Fruit fly (Drosophila melanogaster) whole organism, wandering third instar larva: ENCODE measurements around the gene Kdsr.

Experiments
- Abd-B ChIP-seq: fragments of >200 bp; optimal IDR thresholded peaks from 2 replicates; lab custom pipeline; 2017; ENCODE audit warnings: missing biosample characterization, missing genetic modification characterization
- CG32264 ChIP-seq: fragments of 200-800 bp; sonication (Bioruptor generic); optimal IDR thresholded peaks from 2 replicates; lab custom pipeline; 2016; ENCODE audit warnings: missing biosample characterization, missing genetic modification characterization
- CG9705 ChIP-seq: fragments of 200-800 bp; sonication (Bioruptor generic); optimal IDR thresholded peaks from 2 replicates; lab custom pipeline; 2018; ENCODE audit warnings: missing biosample characterization, mild to moderate bottlenecking, missing genetic modification characterization
- CrebA ChIP-seq: fragments of 200-800 bp; sonication (Bioruptor generic); optimal IDR thresholded peaks from 2 replicates; lab custom pipeline; 2016; ENCODE audit warnings: missing biosample characterization, mild to moderate bottlenecking, missing genetic modification characterization, borderline replicate concordance
- Dfd ChIP-seq: fragments of >200 bp; optimal IDR thresholded peaks from 2 replicates; lab custom pipeline; 2017; ENCODE audit warnings: missing biosample characterization, missing genetic modification characterization
- Dif ChIP-seq: fragments of 200-275, 200-300 bp; sonication (Bioruptor generic); optimal IDR thresholded peaks from 2 replicates; lab custom pipeline; 2018; ENCODE audit warnings: missing biosample characterization, missing genetic modification characterization; ENCODE audit not compliant: partially characterized antibody
- GATAd ChIP-seq: sonication (Bioruptor generic); optimal IDR thresholded peaks from 2 replicates; lab custom pipeline; 2016; ENCODE audit warnings: missing biosample characterization, missing genetic modification characterization
- HLH106 ChIP-seq: fragments of 200-800 bp; optimal IDR thresholded peaks from 3 replicates; lab custom pipeline; 2019; ENCODE audit warnings: missing biosample characterization, mild to moderate bottlenecking, missing genetic modification characterization, moderate library complexity
- Hnf4 ChIP-seq: fragments of 200-800 bp; sonication (Bioruptor generic); optimal IDR thresholded peaks from 2 replicates; lab custom pipeline; 2016; ENCODE audit warnings: missing biosample characterization, mild to moderate bottlenecking, missing genetic modification characterization
- Hr78 ChIP-seq: fragments of >200 bp; optimal IDR thresholded peaks from 2 replicates; lab custom pipeline; 2017; ENCODE audit warnings: missing biosample characterization, missing genetic modification characterization
- Hr83 ChIP-seq: fragments of 200-300 bp; sonication (Bioruptor generic); optimal IDR thresholded peaks from 2 replicates; lab custom pipeline; 2016; ENCODE audit warnings: missing biosample characterization, mild to moderate bottlenecking, missing genetic modification characterization, moderate library complexity; ENCODE audit not compliant: poor library complexity, severe bottlenecking
- Jra ChIP-seq: sonication (Bioruptor generic); optimal IDR thresholded peaks from 2 replicates; lab custom pipeline; 2016; ENCODE audit warnings: missing biosample characterization, missing genetic modification characterization
- Mio ChIP-seq: sonication (Bioruptor generic); optimal IDR thresholded peaks from 2 replicates; lab custom pipeline; 2016; ENCODE audit warnings: missing biosample characterization, missing genetic modification characterization
- Myc ChIP-seq: fragments of >200 bp; optimal IDR thresholded peaks from 2 replicates; lab custom pipeline; 2017
- N ChIP-seq: fragments of >200 bp; optimal IDR thresholded peaks from 2 replicates; lab custom pipeline; 2018; ENCODE audit warnings: missing biosample characterization, missing external identifiers, missing genetic modification characterization
- OdsH ChIP-seq: fragments of 200-800 bp; sonication (Bioruptor generic); optimal IDR thresholded peaks from 2 replicates; lab custom pipeline; 2016; ENCODE audit warnings: missing biosample characterization, mild to moderate bottlenecking, missing genetic modification characterization
- Rel ChIP-seq, 2 experiments: fragments of 200-800 bp; sonication (Bioruptor generic) in 1 of 2; optimal IDR thresholded peaks; 2 replicates in 1 of 2; 3 replicates in 1 of 2; lab custom pipeline; 2016 to 2019; ENCODE audit warnings: mild to moderate bottlenecking in 2 of 2, missing biosample characterization in 2 of 2, missing genetic modification characterization in 2 of 2, moderate library complexity in 1 of 2
- Sp1 ChIP-seq: fragments of 200-800 bp; sonication (Bioruptor generic); optimal IDR thresholded peaks from 3 replicates; lab custom pipeline; 2019; ENCODE audit warnings: missing biosample characterization, mild to moderate bottlenecking, missing genetic modification characterization, moderate library complexity
- Vsx2 ChIP-seq: fragments of 200-300, 225-300 bp; sonication (Bioruptor generic); optimal IDR thresholded peaks from 2 replicates; lab custom pipeline; 2018; ENCODE audit warnings: missing biosample characterization, missing genetic modification characterization; ENCODE audit not compliant: partially characterized antibody
- br ChIP-seq: fragments of 200-800 bp; sonication (Bioruptor generic); optimal IDR thresholded peaks from 2 replicates; lab custom pipeline; 2016; ENCODE audit warnings: missing biosample characterization, missing genetic modification characterization
- brk ChIP-seq: fragments of 200-800 bp; sonication (Bioruptor generic); optimal IDR thresholded peaks from 2 replicates; lab custom pipeline; 2016; ENCODE audit warnings: missing biosample characterization, mild to moderate bottlenecking, missing genetic modification characterization
- dl ChIP-seq, 2 experiments: fragments of 175-275, 200-275 bp in 1 of 2; fragments of 200-275 bp in 1 of 2; sonication (Bioruptor generic); optimal IDR thresholded peaks; lab custom pipeline; 2018; ENCODE audit warnings: mild to moderate bottlenecking in 2 of 2, missing biosample characterization in 2 of 2, missing genetic modification characterization in 2 of 2, moderate library complexity in 2 of 2; ENCODE audit not compliant: partially characterized antibody in 2 of 2, insufficient read depth in 1 of 2
- dmrt93B ChIP-seq: fragments of 200-800 bp; sonication (Bioruptor generic); optimal IDR thresholded peaks from 2 replicates; lab custom pipeline; 2018; ENCODE audit warnings: missing biosample characterization, mild to moderate bottlenecking, missing genetic modification characterization
- dsf ChIP-seq: sonication (Bioruptor generic); optimal IDR thresholded peaks from 2 replicates; lab custom pipeline; 2016; ENCODE audit warnings: missing biosample characterization, missing genetic modification characterization, borderline replicate concordance
- ey ChIP-seq: fragments of 200-800 bp; sonication (Bioruptor generic); optimal IDR thresholded peaks from 2 replicates; lab custom pipeline; 2016; ENCODE audit warnings: missing biosample characterization, missing genetic modification characterization
- foxo ChIP-seq, 2 experiments: fragments of 200-800 bp; sonication (Bioruptor generic); optimal IDR thresholded peaks; 2 replicates in 1 of 2; 3 replicates in 1 of 2; lab custom pipeline; 2016 to 2017; ENCODE audit warnings: missing biosample characterization in 2 of 2, missing genetic modification characterization in 2 of 2
- fru ChIP-seq: fragments of 200-800 bp; sonication (Bioruptor generic); optimal IDR thresholded peaks from 3 replicates; lab custom pipeline; 2016; ENCODE audit warnings: missing biosample characterization, mild to moderate bottlenecking, missing genetic modification characterization
- h ChIP-seq: fragments of 200-800 bp; sonication (Bioruptor generic); optimal IDR thresholded peaks from 3 replicates; lab custom pipeline; 2016; ENCODE audit warnings: missing biosample characterization, mild to moderate bottlenecking, missing genetic modification characterization
- jim ChIP-seq: fragments of 175-275, 200-325 bp; sonication (Bioruptor generic); optimal IDR thresholded peaks from 2 replicates; lab custom pipeline; 2016; ENCODE audit warnings: missing biosample characterization, mild to moderate bottlenecking, missing genetic modification characterization
- lola ChIP-seq: fragments of >200 bp; optimal IDR thresholded peaks from 2 replicates; lab custom pipeline; 2017; ENCODE audit warnings: missing biosample characterization, missing genetic modification characterization
- pan ChIP-seq: fragments of >200 bp; optimal IDR thresholded peaks from 2 replicates; lab custom pipeline; 2017
- psq ChIP-seq: fragments of 200-800 bp; sonication (Bioruptor generic); optimal IDR thresholded peaks from 3 replicates; lab custom pipeline; 2017; ENCODE audit warnings: missing biosample characterization, mild to moderate bottlenecking, missing genetic modification characterization, moderate library complexity
- rgr ChIP-seq: fragments of 200-800 bp; sonication (Bioruptor generic); optimal IDR thresholded peaks from 3 replicates; lab custom pipeline; 2016; ENCODE audit warnings: missing biosample characterization, mild to moderate bottlenecking, missing genetic modification characterization
- sage ChIP-seq: fragments of 200-800 bp; sonication (Bioruptor generic); optimal IDR thresholded peaks from 2 replicates; lab custom pipeline; 2016; ENCODE audit warnings: missing biosample characterization, mild to moderate bottlenecking, missing genetic modification characterization
- sv ChIP-seq: fragments of 200-800 bp; sonication (Bioruptor generic); optimal IDR thresholded peaks from 3 replicates; lab custom pipeline; 2016; ENCODE audit warnings: missing biosample characterization, missing genetic modification characterization
- tai ChIP-seq: sonication (Bioruptor generic); optimal IDR thresholded peaks from 2 replicates; lab custom pipeline; 2016; ENCODE audit warnings: missing biosample characterization, missing genetic modification characterization
- usp ChIP-seq: fragments of >200 bp; optimal IDR thresholded peaks from 2 replicates; lab custom pipeline; 2017; ENCODE audit warnings: missing biosample characterization, missing genetic modification characterization
- woc ChIP-seq: sonication (Bioruptor generic); optimal IDR thresholded peaks from 2 replicates; lab custom pipeline; 2016; ENCODE audit warnings: missing biosample characterization, mild to moderate bottlenecking, missing genetic modification characterization

Kdsr gene

DNA sequence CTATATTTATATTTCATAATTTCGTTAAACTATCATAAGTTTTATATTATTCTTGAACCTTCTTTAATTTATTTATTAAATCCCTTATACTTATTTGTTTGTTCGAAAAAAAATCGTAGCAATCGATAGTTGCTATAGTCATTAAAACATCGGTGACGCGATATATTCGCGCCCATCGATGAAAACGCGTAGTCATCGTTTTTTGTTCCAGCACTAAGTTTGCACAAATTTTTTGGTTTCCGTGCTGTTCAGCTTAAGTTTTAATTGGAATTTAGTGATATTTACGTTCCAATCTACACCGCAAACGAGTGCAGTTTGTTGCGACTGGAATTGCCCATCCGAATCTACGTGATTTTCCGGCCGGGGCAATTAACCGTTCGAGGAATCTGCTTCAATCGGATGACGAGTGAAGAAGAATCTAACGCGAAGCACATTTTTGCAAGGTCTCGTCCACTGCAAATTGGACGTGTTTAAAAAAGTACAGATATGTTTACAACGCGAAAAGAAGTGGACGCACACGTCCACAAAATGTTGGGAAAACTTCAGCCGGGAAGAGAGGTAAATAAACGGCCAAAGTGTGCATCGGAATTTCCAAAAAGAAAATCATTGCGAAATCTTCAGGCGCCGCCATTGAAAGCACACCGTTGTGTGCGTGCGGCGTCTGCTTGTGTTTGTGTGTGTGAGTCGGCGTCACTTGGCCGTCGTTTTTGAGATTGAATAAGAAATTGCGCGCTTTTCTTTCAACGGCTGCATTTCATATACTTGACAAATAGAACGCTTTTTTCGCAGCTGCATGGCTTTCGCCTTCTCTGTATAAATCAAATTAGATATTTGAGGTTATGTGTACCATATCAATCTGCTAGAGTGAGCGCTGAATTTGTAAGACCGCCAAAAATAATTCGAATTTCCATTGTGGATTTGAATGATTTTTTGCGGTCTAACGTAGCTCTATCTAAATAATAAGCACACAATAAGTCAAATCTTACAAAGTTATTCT is 12.9 kb downstream of the Kdsr start, which contains the start of gene Nup358:
Gene Nup358 (plus strand): TSS at position 204 of the 997 bp plus-strand sequence.
- no peak for TF ChIP-seq Rel (GFP tag; optimal IDR thresholded peaks at IDR 0.05; lab: Kevin White, UChicago)
- peak; percentile 18 for TF ChIP-seq Rel (tag; optimal IDR thresholded peaks at IDR 0.05; lab: Kevin White, UChicago)
- no peak for TF ChIP-seq jim
- peak; percentile 5 for TF ChIP-seq Sp1 (GFP tag; lab: Kevin White, UChicago)

- TF ChIP-seq Jra (GFP tag; lab: Kevin White, UChicago) (no peak), woc (peak; percentile 77), foxo (GFP tag; optimal IDR thresholded peaks at IDR 0.05; lab: Kevin White, UChicago) (peak; percentile 81 to 97), sage (GFP tag; lab: Kevin White, UChicago) (peak; percentile 66), dmrt93B (peak; percentile 99), dl (GFP tag; optimal IDR thresholded peaks at IDR 0.05; lab: Kevin White, UChicago; ENCODE audit: insufficient read depth in 1 of 2, partially characterized antibody in 2 of 2) (no peak), jim (peak; percentile 7), OdsH (GFP tag; lab: Kevin White, UChicago) (peak; percentile 95), psq (GFP tag; lab: Kevin White, UChicago) (peak; percentile 89), lola (GFP tag; lab: Kevin White, UChicago) (no peak), brk (GFP tag; lab: Kevin White, UChicago) (no peak), CrebA (GFP tag; lab: Kevin White, UChicago) (no peak), Sp1 (GFP tag; lab: Kevin White, UChicago) (peak; percentile 97), sv (peak; percentile 96), fru (GFP tag; lab: Kevin White, UChicago) (peak; percentile 96), HLH106 (peak; percentile 96), br (peak; percentile 98), usp (GFP tag; lab: Kevin White, UChicago) (no peak), rgr (GFP tag; lab: Kevin White, UChicago) (peak; percentile 99), Rel (GFP tag; optimal IDR thresholded peaks at IDR 0.05; lab: Kevin White, UChicago) (peak; percentile 53), Rel (tag; optimal IDR thresholded peaks at IDR 0.05; lab: Kevin White, UChicago) (peak; percentile 83), h (GFP tag; lab: Kevin White, UChicago) (peak; percentile 96), N (no peak), Hnf4 (GFP tag; lab: Kevin White, UChicago) (no peak), Dfd (no peak), Dif (no peak), GATAd (GFP tag; lab: Kevin White, UChicago) (peak; percentile 89), Mio (peak; percentile 92), Abd-B (no peak), Myc (lab: Kevin White, UChicago) (peak; percentile 25), pan (lab: Kevin White, UChicago) (no peak), ey (GFP tag; lab: Kevin White, UChicago) (peak; percentile 90), tai (GFP tag; lab: Kevin White, UChicago) (no peak), CG9705 (GFP tag; lab: Kevin White, UChicago) (peak; percentile 99), Hr78 (GFP tag; lab: Kevin White, UChicago) (no peak), CG32264 (GFP tag; lab: Kevin White, UChicago) (peak; percentile 91), dsf (GFP tag; lab: Kevin White, UChicago) (peak; percentile 79), Vsx2 (GFP tag; lab: Kevin White, UChicago) (no peak), Hr83 (peak; percentile 99)
Observed at dm6 chr3R:25247379-25247869, 14.9 kb downstream of the Kdsr start, which contains the start of the genes RpS27 and Nup37. TSS of gene RpS27 (minus strand) at chr3R:25247514. TSS of gene Nup37 (plus strand) at chr3R:25247658.
